Fruit fly (Drosophila melanogaster) whole organism, prepupa: ENCODE data around the gene CG5973.

Experiments
- CG3919 ChIP-seq: fragments of 200-800 bp; sonication (Bioruptor generic); optimal IDR thresholded peaks from 3 replicates; lab custom pipeline; 2016; ENCODE audit warnings: missing biosample characterization, missing genetic modification characterization
- CG6163 ChIP-seq: fragments of 200-800 bp; sonication (Bioruptor generic); IDR thresholded peaks from 3 replicates; pipeline ENCODE4 v1.3.6; 2022; ENCODE audit warnings: missing biosample characterization, missing genetic modification characterization
- CG8319 ChIP-seq: fragments of 200-800 bp; sonication (Bioruptor generic); optimal IDR thresholded peaks from 3 replicates; lab custom pipeline; 2016; ENCODE audit warnings: missing biosample characterization, missing genetic modification characterization
- Eip93F ChIP-seq: fragments of 200-800 bp; sonication (Bioruptor generic); optimal IDR thresholded peaks from 2 replicates; lab custom pipeline; 2016; ENCODE audit warnings: missing biosample characterization, mild to moderate bottlenecking, missing genetic modification characterization
- Lpt ChIP-seq: fragments of 200-800 bp; sonication (Bioruptor generic); optimal IDR thresholded peaks from 3 replicates; lab custom pipeline; 2016; ENCODE audit warnings: missing biosample characterization, missing genetic modification characterization
- cyc ChIP-seq: fragments of 200-800 bp; sonication (Bioruptor generic); optimal IDR thresholded peaks from 3 replicates; lab custom pipeline; 2016; ENCODE audit warnings: missing biosample characterization, missing genetic modification characterization

dm6 chr2L:7473248-7473647, 36.0 kb downstream of the CG5973 start:
- TF ChIP-seq CG3919 (no peak), CG8319 (GFP tag; lab: Kevin White, UChicago) (no peak), CG6163 (GFP tag; lab: Robert Waterston, UW) (no peak), cyc (GFP tag; lab: Kevin White, UChicago) (no peak), Lpt (GFP tag; lab: Kevin White, UChicago) (no peak), Eip93F (GFP tag; lab: Kevin White, UChicago) (no peak)
